Worm (Caenorhabditis elegans) whole organism, late embryonic: Measurements from ENCODE around the gene F59A6.3.

Experiments used
- C08G9.2 ChIP-seq: sonication (generic microtip); optimal IDR thresholded peaks from 2 replicates; lab custom pipeline; 2016; ENCODE audit warnings: mild to moderate bottlenecking, missing genetic modification characterization, moderate library complexity, missing compliant biosample characterization
- C38D4.7 ChIP-seq: fragments of 200-800 bp; sonication (Bioruptor generic); optimal IDR thresholded peaks from 2 replicates; lab custom pipeline; 2018; ENCODE audit warnings: mild to moderate bottlenecking, missing genetic modification characterization, moderate library complexity, missing compliant biosample characterization
- T23F11.4 ChIP-seq: fragments of 200-800 bp; sonication (Bioruptor generic); optimal IDR thresholded peaks from 2 replicates; lab custom pipeline; 2018; ENCODE audit warnings: mild to moderate bottlenecking, missing genetic modification characterization, missing compliant biosample characterization
- Y22D7AL.16 ChIP-seq: sonication (generic microtip); optimal IDR thresholded peaks from 2 replicates; lab custom pipeline; 2016; ENCODE audit warnings: missing genetic modification characterization, missing compliant biosample characterization
- ahr-1 ChIP-seq: sonication (generic microtip); optimal IDR thresholded peaks from 2 replicates; lab custom pipeline; 2016; ENCODE audit warnings: missing genetic modification characterization, missing compliant biosample characterization
- ama-1 ChIP-seq: fragments of 150-350 bp; optimal IDR thresholded peaks from 2 replicates; lab custom pipeline; 2014
- ceh-2 ChIP-seq: sonication (generic microtip); optimal IDR thresholded peaks from 2 replicates; lab custom pipeline; 2016; ENCODE audit warnings: missing genotype, missing genetic modification characterization, missing compliant biosample characterization
- ceh-24 ChIP-seq: sonication (generic microtip); optimal IDR thresholded peaks from 2 replicates; lab custom pipeline; 2016; ENCODE audit warnings: mild to moderate bottlenecking, missing genetic modification characterization, missing compliant biosample characterization
- ceh-31 ChIP-seq: sonication (generic microtip); optimal IDR thresholded peaks from 2 replicates; lab custom pipeline; 2016; ENCODE audit warnings: missing genetic modification characterization, missing compliant biosample characterization
- ceh-34 ChIP-seq: sonication (generic microtip); optimal IDR thresholded peaks from 2 replicates; lab custom pipeline; 2016; ENCODE audit warnings: mild to moderate bottlenecking, missing genetic modification characterization, missing compliant biosample characterization
- ceh-48 ChIP-seq: sonication (generic microtip); optimal IDR thresholded peaks from 2 replicates; lab custom pipeline; 2016; ENCODE audit warnings: missing genetic modification characterization, inconsistent platforms, missing compliant biosample characterization
- ceh-6 ChIP-seq: fragments of 200-800 bp; sonication (Bioruptor generic); optimal IDR thresholded peaks from 2 replicates; lab custom pipeline; 2018; ENCODE audit warnings: mild to moderate bottlenecking, missing genetic modification characterization, missing compliant biosample characterization
- ceh-9 ChIP-seq: sonication (generic microtip); optimal IDR thresholded peaks from 2 replicates; lab custom pipeline; 2016; ENCODE audit warnings: mild to moderate bottlenecking, missing genetic modification characterization, inconsistent platforms, missing compliant biosample characterization
- che-1 ChIP-seq: sonication (generic microtip); optimal IDR thresholded peaks from 2 replicates; lab custom pipeline; 2016; ENCODE audit warnings: mild to moderate bottlenecking, missing genetic modification characterization, missing compliant biosample characterization
- elt-2 ChIP-seq: sonication (generic microtip); optimal IDR thresholded peaks from 2 replicates; lab custom pipeline; 2016; ENCODE audit warnings: missing genetic modification reagents, missing genetic modification characterization, missing compliant biosample characterization
- elt-4 ChIP-seq: sonication (generic microtip); optimal IDR thresholded peaks from 2 replicates; lab custom pipeline; 2016; ENCODE audit warnings: missing genetic modification characterization, missing compliant biosample characterization
- ets-4 ChIP-seq: sonication (generic microtip); optimal IDR thresholded peaks from 2 replicates; lab custom pipeline; 2016; ENCODE audit warnings: missing genetic modification characterization, missing compliant biosample characterization
- eyg-1 ChIP-seq: sonication (generic microtip); optimal IDR thresholded peaks from 2 replicates; lab custom pipeline; 2016; ENCODE audit warnings: missing genotype, missing genetic modification characterization, missing compliant biosample characterization
- fax-1 ChIP-seq: sonication (generic microtip); optimal IDR thresholded peaks from 2 replicates; lab custom pipeline; 2016; ENCODE audit warnings: missing genotype, missing genetic modification characterization, missing compliant biosample characterization
- fkh-10 ChIP-seq: fragments of 150-350 bp; optimal IDR thresholded peaks from 2 replicates; lab custom pipeline; 2014; ENCODE audit warnings: missing biosample characterization, missing genetic modification reagents, missing genetic modification characterization
- gmeb-2 ChIP-seq: sonication (generic microtip); optimal IDR thresholded peaks from 2 replicates; lab custom pipeline; 2016; ENCODE audit warnings: missing genetic modification characterization, inconsistent platforms, missing compliant biosample characterization
- hlh-13 ChIP-seq: fragments of 200-800 bp; sonication (Bioruptor generic); optimal IDR thresholded peaks from 2 replicates; lab custom pipeline; 2018; ENCODE audit warnings: mild to moderate bottlenecking, missing genetic modification characterization, missing compliant biosample characterization
- hlh-6 ChIP-seq: sonication (generic microtip); optimal IDR thresholded peaks from 2 replicates; lab custom pipeline; 2016; ENCODE audit warnings: missing genotype, missing genetic modification characterization, missing compliant biosample characterization
- nhr-232 ChIP-seq: sonication (generic microtip); optimal IDR thresholded peaks from 2 replicates; lab custom pipeline; 2016; ENCODE audit warnings: missing genetic modification characterization, missing compliant biosample characterization
- npax-4 ChIP-seq: sonication (generic microtip); optimal IDR thresholded peaks from 2 replicates; lab custom pipeline; 2016; ENCODE audit warnings: missing genetic modification characterization, missing compliant biosample characterization
- pag-3 ChIP-seq: sonication (generic microtip); optimal IDR thresholded peaks from 2 replicates; lab custom pipeline; 2016; ENCODE audit warnings: missing compliant biosample characterization, missing genetic modification characterization, borderline replicate concordance
- pqm-1 ChIP-seq: sonication (generic microtip); optimal IDR thresholded peaks from 2 replicates; lab custom pipeline; 2016; ENCODE audit warnings: missing genetic modification characterization, missing compliant biosample characterization
- pros-1 ChIP-seq: fragments of 150-350 bp; optimal IDR thresholded peaks from 2 replicates; lab custom pipeline; 2014; ENCODE audit warnings: missing biosample characterization, missing genetic modification reagents, missing genetic modification characterization
- rnt-1 ChIP-seq: sonication (generic microtip); optimal IDR thresholded peaks from 2 replicates; lab custom pipeline; 2016; ENCODE audit warnings: missing genetic modification characterization, missing compliant biosample characterization
- sox-2 ChIP-seq: fragments of 200-800 bp; sonication (Bioruptor generic); IDR thresholded peaks from 2 replicates; pipeline ENCODE4 v1.3.6; 2022; ENCODE audit warnings: missing genetic modification reagents, missing genetic modification characterization, missing compliant biosample characterization
- sox-4 ChIP-seq: sonication (generic microtip); optimal IDR thresholded peaks from 2 replicates; lab custom pipeline; 2017; ENCODE audit warnings: mild to moderate bottlenecking, missing genetic modification characterization, inconsistent platforms, missing compliant biosample characterization
- syd-9 ChIP-seq: sonication (generic microtip); optimal IDR thresholded peaks from 2 replicates; lab custom pipeline; 2016; ENCODE audit warnings: mild to moderate bottlenecking, missing genetic modification characterization, moderate library complexity, missing compliant biosample characterization
- ttx-3 ChIP-seq: sonication (generic microtip); optimal IDR thresholded peaks from 2 replicates; lab custom pipeline; 2016; ENCODE audit warnings: missing genetic modification reagents, missing genetic modification characterization, missing compliant biosample characterization
- unc-3 ChIP-seq, 2 experiments: fragments of 200-800 bp in 1 of 2; sonication (Bioruptor generic) in 1 of 2; sonication (generic microtip) in 1 of 2; conservative IDR thresholded peaks in 1 of 2; optimal IDR thresholded peaks in 1 of 2; 2 replicates each; pipeline versions ENCODE4 v1.3.6 to Lab custom; 2016 to 2022; ENCODE audit warnings: missing compliant biosample characterization in 2 of 2, missing genetic modification characterization in 2 of 2, missing genetic modification reagents in 1 of 2
- unc-55 ChIP-seq: sonication (generic microtip); optimal IDR thresholded peaks from 2 replicates; lab custom pipeline; 2017; ENCODE audit warnings: missing biosample characterization, missing genetic modification reagents, missing genetic modification characterization
- unc-86 ChIP-seq: sonication (generic microtip); optimal IDR thresholded peaks from 2 replicates; lab custom pipeline; 2016; ENCODE audit warnings: missing genetic modification characterization, missing compliant biosample characterization
- ztf-16 ChIP-seq: sonication (generic microtip); optimal IDR thresholded peaks from 2 replicates; lab custom pipeline; 2017; ENCODE audit warnings: missing genetic modification characterization, missing compliant biosample characterization

Gene F59A6.3

DNA sequence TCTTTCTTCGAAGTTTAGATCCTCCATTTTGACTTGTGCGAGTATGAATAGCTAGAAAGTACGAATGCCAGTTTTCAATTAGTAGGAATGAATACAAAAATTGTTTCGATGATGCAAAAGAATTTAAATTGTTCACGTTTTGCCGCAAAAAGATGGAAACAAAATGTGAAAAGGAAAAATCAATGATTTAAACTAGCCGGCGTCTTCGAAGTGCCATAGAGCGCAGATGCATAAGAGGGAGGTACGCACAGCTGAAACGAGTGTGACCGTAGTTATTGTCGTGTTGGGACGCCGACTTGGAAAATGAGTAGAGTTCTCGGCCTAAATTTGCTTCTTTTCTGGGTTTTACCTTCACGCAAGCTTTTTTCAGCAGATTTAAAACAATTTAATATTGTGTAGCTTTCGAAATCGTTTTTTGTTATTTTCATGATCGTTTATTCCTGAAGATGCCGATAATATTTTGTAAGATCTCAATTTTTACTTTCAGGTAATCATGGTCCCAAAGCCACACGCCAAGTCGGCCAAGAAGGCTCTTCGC lies 47.1 kb downstream of the F59A6.3 start, which contains the start of the genes ify-1 and rpl-22 (continued):
- TF ChIP-seq pqm-1 (tag; lab: Kevin White, UChicago) (peak; percentile 36), unc-86 (tag; lab: Kevin White, UChicago) (peak; percentile 61), C38D4.7 (GFP tag; lab: Kevin White, UChicago) (no peak), unc-55 (GFP tag; lab: Kevin White, UChicago) (peak; percentile 71), ama-1 (no peak), eyg-1 (tag; lab: Kevin White, UChicago) (no peak), sox-4 (peak; percentile 35), pros-1 (peak; percentile 73), ceh-31 (tag; lab: Kevin White, UChicago) (peak; percentile 87), elt-4 (tag; lab: Kevin White, UChicago) (no peak), ahr-1 (tag; lab: Kevin White, UChicago) (no peak), ceh-48 (peak; percentile 97), ttx-3 (no peak), fkh-10 (GFP tag; lab: Kevin White, UChicago) (no peak), elt-2 (peak; percentile 99), npax-4 (tag; lab: Kevin White, UChicago) (no peak), gmeb-2 (tag; lab: Kevin White, UChicago) (no peak), syd-9 (tag; lab: Kevin White, UChicago) (no peak), ceh-2 (tag; lab: Kevin White, UChicago) (peak; percentile 16), ceh-9 (tag; lab: Kevin White, UChicago) (no peak), hlh-13 (GFP tag; lab: Kevin White, UChicago) (no peak), pag-3 (no peak), Y22D7AL.16 (tag; lab: Kevin White, UChicago) (no peak), ztf-16 (tag; lab: Kevin White, UChicago) (peak; percentile 33), ets-4 (tag; lab: Kevin White, UChicago) (peak; percentile 50), ceh-34 (peak; percentile 51)
- TF ChIP-seq, all 69 proteins: peak for 30

DNA sequence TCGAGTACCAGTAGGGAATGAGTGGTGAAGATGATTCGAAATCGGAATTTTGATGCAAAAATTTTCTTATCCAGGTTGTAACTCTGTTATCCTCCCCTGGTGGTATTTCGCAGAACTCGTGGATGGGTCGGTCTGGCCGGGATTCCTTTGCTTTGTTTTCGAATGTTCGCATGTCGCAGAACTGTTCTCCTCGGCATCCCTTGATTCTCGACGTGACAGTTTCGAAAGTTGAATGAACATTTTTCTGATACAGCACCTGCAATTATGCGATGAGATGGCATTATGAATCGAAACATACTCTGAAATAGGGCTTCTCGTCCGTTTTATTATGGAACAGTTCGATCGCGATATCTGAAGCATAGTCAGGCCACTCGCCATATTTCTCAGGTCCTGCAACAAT lies 48.1 kb downstream of the F59A6.3 start:
- TF ChIP-seq sox-2 (GFP tag; lab: Robert Waterston, UW) = no peak
- TF ChIP-seq rnt-1 (tag; lab: Kevin White, UChicago) = no peak
- no peak for TF ChIP-seq C38D4.7 (GFP tag; lab: Kevin White, UChicago)
- no peak for TF ChIP-seq pag-3
- no peak for TF ChIP-seq npax-4 (tag; lab: Kevin White, UChicago)
- no peak for TF ChIP-seq T23F11.4
- no peak for TF ChIP-seq ceh-6 (GFP tag; lab: Kevin White, UChicago)
- TF ChIP-seq ceh-24 (tag; lab: Kevin White, UChicago) = no peak
- TF ChIP-seq pqm-1 (tag; lab: Kevin White, UChicago) = no peak
- TF ChIP-seq C08G9.2 (tag; lab: Kevin White, UChicago) = no peak
- TF ChIP-seq unc-3 (GFP tag; conservative IDR thresholded peaks at IDR 0.05; lab: Robert Waterston, UW) = no peak
- no peak for TF ChIP-seq unc-3 (tag; optimal IDR thresholded peaks at IDR 0.05; lab: Kevin White, UChicago)
- TF ChIP-seq elt-4 (tag; lab: Kevin White, UChicago) = no peak
- TF ChIP-seq, all 69 proteins: peak for 0

DNA sequence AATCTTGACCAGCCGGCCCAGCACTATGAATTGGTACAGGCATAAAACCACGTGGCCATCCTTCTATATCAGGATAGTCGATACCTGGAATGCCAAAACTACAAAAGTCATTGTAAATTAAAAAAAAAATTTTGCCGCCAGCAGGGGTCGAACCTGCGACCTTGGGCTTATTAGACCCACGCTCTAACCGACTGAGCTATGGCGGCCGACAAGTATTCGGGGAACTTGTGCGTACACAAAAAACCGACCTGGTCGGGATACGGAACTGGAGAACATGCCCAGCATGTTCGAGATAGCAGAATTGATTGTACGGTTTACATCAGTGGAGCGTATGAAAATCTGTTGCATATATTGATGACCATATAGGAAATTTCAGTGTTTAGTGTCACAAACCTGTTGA lies 49.2 kb downstream of the F59A6.3 start:
- TF ChIP-seq fax-1 (peak; percentile 3), sox-4 (peak; percentile 9), che-1 (tag; lab: Kevin White, UChicago) (peak; percentile 46), hlh-6 (tag; lab: Kevin White, UChicago) (peak; percentile 33), sox-2 (GFP tag; lab: Robert Waterston, UW) (no peak), ztf-16 (tag; lab: Kevin White, UChicago) (peak; percentile 44), nhr-232 (tag; lab: Kevin White, UChicago) (peak; percentile 35), ttx-3 (peak; percentile 12), elt-2 (peak; percentile 96), pros-1 (no peak)
